Fruit fly (Drosophila melanogaster): ENCODE measurements around the gene CG5199.

CG5199 gene

DNA sequence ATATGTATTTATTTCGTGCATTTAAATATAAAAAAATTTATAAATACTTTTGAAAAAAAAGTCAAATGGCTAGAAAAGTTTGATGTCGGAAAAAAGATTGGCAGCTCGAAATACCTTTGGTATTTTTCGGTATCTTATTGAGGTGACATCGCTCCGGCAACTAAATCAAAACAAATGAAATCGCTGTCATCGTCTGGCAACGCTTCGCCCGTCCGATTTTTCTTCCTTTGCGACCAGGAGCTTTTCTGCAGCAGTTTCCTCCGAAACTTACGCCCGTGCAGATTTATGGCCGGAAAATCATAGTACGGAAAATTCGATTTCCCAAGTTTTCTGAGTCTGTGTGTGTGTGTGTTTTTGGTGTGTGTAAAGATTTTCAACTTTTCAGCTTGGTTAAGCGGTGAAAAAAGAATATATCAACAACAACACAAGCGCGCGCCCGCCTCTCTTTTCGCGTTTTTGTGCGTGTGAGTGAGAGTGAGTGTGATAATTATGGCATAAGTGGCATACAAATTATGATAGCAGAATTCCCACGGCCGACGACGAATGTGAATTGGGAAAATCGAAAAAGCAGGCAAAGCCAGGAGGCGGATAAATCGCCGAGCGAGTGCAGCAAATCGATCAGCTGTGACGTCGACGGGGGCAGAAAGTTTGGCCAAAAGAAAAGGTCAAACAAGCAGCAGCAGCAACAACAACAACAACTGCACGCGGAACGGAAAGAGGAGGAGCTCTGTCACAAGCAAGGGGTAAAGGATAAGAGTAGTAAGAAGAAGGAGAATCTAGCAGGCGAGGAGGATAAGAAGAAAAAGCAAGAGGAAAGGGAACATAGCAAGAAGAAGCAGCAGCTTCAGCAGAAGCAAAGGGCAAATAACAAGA is 44.7 kb upstream of the CG5199 start, which contains the start of gene CG32425 (continued):
- TF ChIP-seq Nf-YC (tag; optimal IDR thresholded peaks at IDR 0.05) (peak; percentile 25), CG6813 (GFP tag; optimal IDR thresholded peaks at IDR 0.05) (no peak), CG15601 (tag; optimal IDR thresholded peaks at IDR 0.05) (no peak), jing (GFP tag; optimal IDR thresholded peaks at IDR 0.05) (no peak), ci (GFP tag; IDR thresholded peaks at IDR 0.05) (no peak), fru (optimal IDR thresholded peaks at IDR 0.05) (no peak), CG14667 (GFP tag; IDR thresholded peaks at IDR 0.05) (no peak), Hey (tag; optimal IDR thresholded peaks at IDR 0.05) (no peak), ftz-f1 (GFP tag; optimal IDR thresholded peaks at IDR 0.05) (no peak), Rx (GFP tag; IDR thresholded peaks at IDR 0.05) (no peak), CG2199 (GFP tag; IDR thresholded peaks at IDR 0.05) (no peak), gsb (GFP tag; IDR thresholded peaks at IDR 0.05) (no peak), da (GFP tag; optimal IDR thresholded peaks at IDR 0.05) (no peak), CG6254 (GFP tag; optimal IDR thresholded peaks at IDR 0.05) (no peak), psq (GFP tag; optimal IDR thresholded peaks at IDR 0.05) (no peak), CG17612 (GFP tag; IDR thresholded peaks at IDR 0.05) (no peak), Dbx (GFP tag; IDR thresholded peaks at IDR 0.05) (peak; percentile 38; the same call in 1 of the 3 replicates), CG17186 (GFP tag; optimal IDR thresholded peaks at IDR 0.05) (no peak), tll (GFP tag; optimal IDR thresholded peaks at IDR 0.05) (no peak), CG6854 (GFP tag; optimal IDR thresholded peaks at IDR 0.05) (no peak), CG18476 (GFP tag; optimal IDR thresholded peaks at IDR 0.05) (no peak), ems (GFP tag; optimal IDR thresholded peaks at IDR 0.05) (no peak), BtbVII (GFP tag; optimal IDR thresholded peaks at IDR 0.05) (no peak), HLH54F (GFP tag; optimal IDR thresholded peaks at IDR 0.05) (no peak), ac (GFP tag; optimal IDR thresholded peaks at IDR 0.05) (no peak), jumu (GFP tag; optimal IDR thresholded peaks at IDR 0.05) (no peak), kay (GFP tag; optimal IDR thresholded peaks at IDR 0.05) (no peak), Bgb (GFP tag; IDR thresholded peaks at IDR 0.05; ENCODE audit: partially characterized antibody) (peak; percentile 22; the same call in 1 of the 2 replicates), Eip74EF (GFP tag; optimal IDR thresholded peaks at IDR 0.05) (no peak), usp (GFP tag; optimal IDR thresholded peaks at IDR 0.05) (no peak), CG9817 (tag; optimal IDR thresholded peaks at IDR 0.05) (no peak), CG32772 (GFP tag; IDR thresholded peaks at IDR 0.05) (no peak), Elba2 (GFP tag; optimal IDR thresholded peaks at IDR 0.05) (no peak), CG5245 (GFP tag; optimal IDR thresholded peaks at IDR 0.05) (no peak), Poxn (GFP tag; IDR thresholded peaks at IDR 0.05) (no peak), MBD-R2 (GFP tag; IDR thresholded peaks at IDR 0.05) (peak; percentile 62), CG11093 (GFP tag; IDR thresholded peaks at IDR 0.05) (no peak), CG12391 (tag; optimal IDR thresholded peaks at IDR 0.05) (peak; percentile 24), Tbp (GFP tag; optimal IDR thresholded peaks at IDR 0.05) (no peak), Hand (GFP tag; optimal IDR thresholded peaks at IDR 0.05) (no peak), amos (GFP tag; IDR thresholded peaks at IDR 0.05; ENCODE audit: partially characterized antibody) (no peak), CG10959 (GFP tag; IDR thresholded peaks at IDR 0.05) (no peak), eve (GFP tag; optimal IDR thresholded peaks at IDR 0.05) (no peak), crc (GFP tag; optimal IDR thresholded peaks at IDR 0.05) (no peak), schlank (tag; optimal IDR thresholded peaks at IDR 0.05) (no peak), Stat92E (GFP tag; optimal IDR thresholded peaks at IDR 0.05) (no peak), peb (GFP tag; IDR thresholded peaks at IDR 0.05) (no peak), sima (GFP tag; optimal IDR thresholded peaks at IDR 0.05) (no peak), corto (GFP tag; optimal IDR thresholded peaks at IDR 0.05) (no peak), sim (GFP tag; IDR thresholded peaks at IDR 0.05) (no peak)
